Worm (Caenorhabditis elegans): ENCODE data around the gene K10B3.1.

Gene K10B3.1

DNA sequence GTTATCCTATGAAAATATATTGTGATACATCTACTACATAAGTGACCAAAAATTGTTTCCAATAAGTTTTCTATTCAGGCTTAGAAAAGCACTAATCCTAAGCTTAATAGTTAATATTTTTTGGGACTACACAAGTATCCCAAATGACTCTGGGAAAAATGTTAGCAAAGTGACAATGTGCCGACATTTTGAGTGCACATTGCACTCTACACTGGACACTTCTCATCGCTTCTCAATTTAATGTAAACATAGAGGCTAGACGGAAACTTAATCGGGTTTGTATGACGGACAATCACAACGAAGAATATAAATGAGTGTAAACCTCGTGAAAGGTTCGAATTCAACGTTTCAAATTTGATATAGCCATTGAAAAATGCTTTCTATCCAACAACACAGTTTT lies 23.6 kb upstream of the K10B3.1 start (continued):
- TF ChIP-seq cnd-1 (tag; optimal IDR thresholded peaks at IDR 0.05), result no peak
- no peak for TF ChIP-seq flh-1 (GFP tag; optimal IDR thresholded peaks at IDR 0.05)
- no peak for TF ChIP-seq mep-1 (tag; optimal IDR thresholded peaks at IDR 0.05)

DNA sequence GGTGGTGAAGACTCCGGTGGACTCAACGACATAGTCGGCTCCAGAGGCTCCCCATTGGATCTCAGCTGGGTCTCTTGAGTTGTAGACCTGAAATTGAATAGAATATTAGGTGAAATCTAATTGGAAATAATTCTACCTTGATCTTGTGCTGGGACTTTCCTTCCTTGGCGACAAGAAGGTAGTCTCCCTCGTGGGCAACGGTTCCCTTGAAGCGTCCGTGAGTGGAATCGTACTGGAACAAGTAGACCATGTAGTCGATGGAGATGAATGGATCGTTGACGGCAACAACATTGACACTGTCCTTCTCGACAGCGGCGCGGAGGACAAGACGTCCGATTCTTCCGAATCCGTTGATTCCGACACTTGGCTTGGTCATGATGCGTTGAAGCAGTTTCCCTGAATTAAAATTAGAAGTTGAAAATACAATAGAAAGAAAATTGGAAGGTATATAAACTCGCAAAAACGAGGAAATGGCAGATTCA lies 22.3 kb upstream of the K10B3.1 start, which contains the start of gene gpd-3:
Gene gpd-3, minus strand, starts transcription at position 396 of the 482 bp plus-strand sequence.
- TF ChIP-seq lin-13 (tag; optimal IDR thresholded peaks at IDR 0.05) (no peak), unc-120 (tag; optimal IDR thresholded peaks at IDR 0.05; ENCODE audit: poor library complexity, severe bottlenecking) (no peak), zip-8 (tag; optimal IDR thresholded peaks at IDR 0.05) (no peak), ceh-43 (GFP tag; optimal IDR thresholded peaks at IDR 0.05) (no peak), ces-1 (GFP tag; optimal IDR thresholded peaks at IDR 0.05) (no peak), snpc-4 (tag; optimal IDR thresholded peaks at IDR 0.05) (no peak), M03D4.4 (tag; optimal IDR thresholded peaks at IDR 0.05) (no peak), sem-2 (GFP tag; optimal IDR thresholded peaks at IDR 0.05) (no peak), cnd-1 (tag; optimal IDR thresholded peaks at IDR 0.05) (no peak), nhr-12 (tag; optimal IDR thresholded peaks at IDR 0.05) (no peak)

DNA sequence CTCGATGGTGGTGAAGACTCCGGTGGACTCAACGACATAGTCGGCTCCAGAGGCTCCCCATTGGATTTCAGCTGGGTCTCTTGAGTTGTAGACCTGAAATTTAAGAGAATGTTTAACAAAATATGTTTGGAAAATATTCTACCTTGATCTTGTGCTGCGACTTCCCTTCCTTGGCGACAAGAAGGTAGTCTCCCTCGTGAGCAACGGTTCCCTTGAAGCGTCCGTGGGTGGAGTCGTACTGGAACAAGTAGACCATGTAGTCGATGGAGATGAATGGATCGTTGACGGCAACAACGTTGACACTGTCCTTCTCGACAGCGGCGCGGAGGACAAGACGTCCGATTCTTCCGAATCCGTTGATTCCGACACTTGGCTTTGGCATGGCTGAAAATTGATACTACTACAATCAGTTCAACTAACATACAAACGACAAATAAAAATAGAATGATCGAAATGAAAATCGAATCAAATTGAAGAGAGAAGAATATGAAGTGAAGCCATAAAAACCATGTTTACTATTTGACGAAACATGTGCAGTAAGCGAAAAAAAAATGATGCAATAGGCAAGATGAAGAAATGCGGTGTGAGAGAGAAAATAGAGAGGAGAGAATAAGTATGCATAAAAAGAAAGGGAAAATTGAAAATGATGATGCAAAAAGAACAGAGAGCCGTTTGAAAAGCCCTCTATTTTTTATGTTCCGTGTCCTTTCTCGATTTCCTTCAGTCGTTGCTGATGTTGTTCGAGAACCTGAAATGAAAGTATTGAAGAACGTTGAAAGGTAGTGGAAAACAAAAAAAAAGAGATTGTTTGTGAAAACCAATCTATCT lies 20.8 kb upstream of the K10B3.1 start, which contains the start of gene gpd-2:
Gene gpd-2, minus strand, starts transcription at position 384 of the 828 bp plus-strand sequence.
- TF ChIP-seq tbx-8 (GFP tag; optimal IDR thresholded peaks at IDR 0.05) (no peak), nhr-12 (tag; optimal IDR thresholded peaks at IDR 0.05) (no peak), unc-120 (tag; optimal IDR thresholded peaks at IDR 0.05; ENCODE audit: poor library complexity, severe bottlenecking) (no peak), nhr-237 (tag; optimal IDR thresholded peaks at IDR 0.05) (no peak), mep-1 (tag; optimal IDR thresholded peaks at IDR 0.05) (no peak), M03D4.4 (tag; optimal IDR thresholded peaks at IDR 0.05) (no peak), cnd-1 (tag; optimal IDR thresholded peaks at IDR 0.05) (no peak), sem-2 (GFP tag; optimal IDR thresholded peaks at IDR 0.05) (no peak), hlh-1 (tag; optimal IDR thresholded peaks at IDR 0.05) (no peak), nhr-2 (tag; optimal IDR thresholded peaks at IDR 0.05) (no peak)

DNA sequence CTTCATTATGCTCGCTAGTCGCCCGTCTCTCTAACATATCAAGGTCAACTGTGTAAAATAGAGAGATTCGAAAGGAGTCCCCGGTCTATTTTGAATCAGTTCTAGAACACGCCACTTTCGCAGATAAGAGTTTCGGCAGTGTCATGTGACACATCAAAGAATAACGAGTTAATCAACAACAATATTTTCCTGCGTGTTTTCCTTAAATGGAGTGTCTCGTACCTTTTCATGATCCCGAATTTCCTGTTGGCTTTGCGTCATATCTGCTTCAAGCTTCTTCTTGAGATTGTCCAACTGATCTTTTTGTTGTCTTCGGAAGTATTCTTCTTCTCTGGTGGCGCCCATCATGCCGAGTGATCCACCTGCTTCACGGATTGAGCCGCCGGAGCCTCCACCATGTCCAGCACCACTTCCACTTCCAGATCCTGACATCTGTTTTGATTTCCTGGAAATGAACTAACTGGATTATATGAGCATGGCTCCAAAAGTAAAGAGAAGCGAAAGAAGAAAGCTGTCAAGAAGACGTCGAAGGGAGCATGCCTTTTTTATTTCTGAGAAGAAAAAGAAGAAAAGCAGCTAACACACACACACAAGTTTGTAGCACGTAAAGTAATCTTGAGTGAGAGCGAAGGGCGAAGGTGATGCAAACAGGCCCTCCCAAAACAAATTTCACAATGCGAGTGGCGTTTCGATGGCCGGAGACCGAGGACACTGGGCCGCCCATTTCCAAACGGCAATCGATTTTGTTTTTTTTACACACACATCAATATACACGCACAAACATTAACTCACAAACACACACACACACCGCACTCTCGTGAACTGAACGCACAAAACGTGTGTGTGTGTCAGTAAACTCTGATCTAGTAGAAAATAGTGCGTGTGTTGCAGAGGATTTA lies 19.9 kb upstream of the K10B3.1 start:
- no peak for TF ChIP-seq nhr-237 (tag; optimal IDR thresholded peaks at IDR 0.05)
- no peak for TF ChIP-seq bed-3 (GFP tag; optimal IDR thresholded peaks at IDR 0.05)
- no peak for TF ChIP-seq M03D4.4 (tag; optimal IDR thresholded peaks at IDR 0.05)
- no peak for TF ChIP-seq hlh-1 (tag; optimal IDR thresholded peaks at IDR 0.05)
- no peak for TF ChIP-seq ceh-39 (tag; optimal IDR thresholded peaks at IDR 0.05)
- no peak for TF ChIP-seq blmp-1 (tag; optimal IDR thresholded peaks at IDR 0.05)
- no peak for TF ChIP-seq unc-120 (tag; optimal IDR thresholded peaks at IDR 0.05; ENCODE audit: poor library complexity, severe bottlenecking)
- no peak for TF ChIP-seq ceh-43 (GFP tag; optimal IDR thresholded peaks at IDR 0.05)
- no peak for TF ChIP-seq ham-2 (GFP tag; optimal IDR thresholded peaks at IDR 0.05)
- TF ChIP-seq pha-4 (tag; optimal IDR thresholded peaks at IDR 0.05), result no peak
- no peak for TF ChIP-seq lin-13 (tag; optimal IDR thresholded peaks at IDR 0.05)
- TF ChIP-seq snpc-4 (tag; optimal IDR thresholded peaks at IDR 0.05), result no peak
- no peak for TF ChIP-seq nhr-76 (tag; optimal IDR thresholded peaks at IDR 0.05)
- no peak for TF ChIP-seq cnd-1 (tag; optimal IDR thresholded peaks at IDR 0.05)
- TF ChIP-seq lin-32 (GFP tag; optimal IDR thresholded peaks at IDR 0.05), result no peak
- no peak for TF ChIP-seq ceh-83 (GFP tag; optimal IDR thresholded peaks at IDR 0.05)
- no peak for TF ChIP-seq sem-2 (GFP tag; optimal IDR thresholded peaks at IDR 0.05)

DNA sequence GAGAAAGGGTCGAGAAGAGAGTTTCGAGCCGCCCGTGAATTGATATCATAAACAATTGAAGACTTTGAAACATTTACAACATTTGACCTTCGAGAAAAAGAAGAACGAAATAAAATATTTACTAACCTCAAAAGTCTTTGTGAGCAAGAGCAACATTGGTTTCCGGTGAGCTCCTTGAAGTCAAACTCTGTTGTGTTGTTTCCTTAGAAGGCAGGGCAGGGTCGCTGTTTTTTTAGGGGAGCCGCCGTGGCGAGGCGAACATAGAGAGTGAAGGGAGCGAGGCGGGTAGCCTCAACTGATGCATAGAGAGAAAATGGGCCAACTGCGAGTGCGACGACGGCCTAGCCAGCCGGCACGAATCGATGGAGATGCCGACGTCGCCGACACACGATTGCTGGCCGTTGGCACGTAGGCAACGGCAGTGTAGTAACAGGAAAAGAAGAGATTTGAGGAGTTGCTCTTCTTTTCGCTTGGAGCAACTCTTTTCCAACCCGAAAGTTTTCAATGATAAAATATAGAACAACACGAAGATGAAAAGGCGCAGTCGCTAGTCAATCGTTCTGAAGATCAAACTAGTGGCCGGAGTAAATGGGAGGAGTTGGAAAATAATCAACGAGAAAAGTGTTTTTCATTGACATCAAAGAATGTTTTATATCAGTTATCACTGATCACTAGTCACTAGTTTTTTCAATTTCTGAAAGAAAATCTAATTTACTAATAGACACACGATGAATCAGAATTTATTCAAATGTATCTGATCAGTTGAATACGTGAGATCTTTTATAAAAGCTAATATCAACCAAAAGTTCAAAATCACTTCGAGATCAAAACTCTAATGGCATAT lies 19.0 kb upstream of the K10B3.1 start, which contains the start of gene mai-1:
Gene mai-1, minus strand, starts transcription at position 557 of the 844 bp plus-strand sequence.
- peak; percentile 17 for TF ChIP-seq unc-62 (GFP tag; optimal IDR thresholded peaks at IDR 0.05)
- TF ChIP-seq hlh-1 (tag; optimal IDR thresholded peaks at IDR 0.05), result peak; percentile 68
- TF ChIP-seq elt-3 (tag; optimal IDR thresholded peaks at IDR 0.05), result no peak
- TF ChIP-seq unc-120 (tag; optimal IDR thresholded peaks at IDR 0.05; ENCODE audit: poor library complexity, severe bottlenecking), result peak; percentile 78
- no peak for TF ChIP-seq mep-1 (tag; optimal IDR thresholded peaks at IDR 0.05)
- no peak for TF ChIP-seq flh-1 (GFP tag; optimal IDR thresholded peaks at IDR 0.05)
- no peak for TF ChIP-seq snpc-4 (tag; optimal IDR thresholded peaks at IDR 0.05)

All from whole organism, mixed stage, embryonic.